Worm (Caenorhabditis elegans) whole organism, mixed stage, embryonic: ENCODE results near the gene col-78.

Source experiments
- M03D4.4 ChIP-seq: sonication (generic microtip); optimal IDR thresholded peaks from 2 replicates; lab custom pipeline; 2017; ENCODE audit warnings: mild to moderate bottlenecking, missing genetic modification characterization, missing compliant biosample characterization
- bed-3 ChIP-seq: fragments of 200-800 bp; sonication (Bioruptor generic); optimal IDR thresholded peaks from 3 replicates; lab custom pipeline; 2018; ENCODE audit warnings: mild to moderate bottlenecking, missing genetic modification characterization, moderate library complexity, missing compliant biosample characterization
- blmp-1 ChIP-seq: fragments of 150-350 bp; optimal IDR thresholded peaks from 2 replicates; lab custom pipeline; 2014; ENCODE audit warnings: missing biosample characterization, missing genetic modification characterization
- ceh-39 ChIP-seq: fragments of 150-350 bp; optimal IDR thresholded peaks from 2 replicates; lab custom pipeline; 2014; ENCODE audit warnings: missing biosample characterization, missing genetic modification characterization
- ceh-43 ChIP-seq: fragments of 200-800 bp; sonication (Bioruptor generic); optimal IDR thresholded peaks from 2 replicates; lab custom pipeline; 2018; ENCODE audit warnings: mild to moderate bottlenecking, missing genetic modification characterization, moderate library complexity, missing compliant biosample characterization
- ceh-83 ChIP-seq: fragments of 200-800 bp; sonication (Bioruptor generic); optimal IDR thresholded peaks from 2 replicates; lab custom pipeline; 2018; ENCODE audit warnings: mild to moderate bottlenecking, missing genetic modification characterization, missing compliant biosample characterization
- ces-1 ChIP-seq: fragments of 150-350 bp; optimal IDR thresholded peaks from 2 replicates; lab custom pipeline; 2014; ENCODE audit warnings: missing biosample characterization, missing genetic modification reagents, missing genetic modification characterization
- cnd-1 ChIP-seq: fragments of 200-800 bp; sonication (Bioruptor generic); optimal IDR thresholded peaks from 2 replicates; lab custom pipeline; 2018; ENCODE audit warnings: mild to moderate bottlenecking, missing genetic modification characterization, missing compliant biosample characterization
- drap-1 ChIP-seq: fragments of 200-800 bp; sonication (Bioruptor generic); optimal IDR thresholded peaks from 3 replicates; lab custom pipeline; 2018; ENCODE audit warnings: mild to moderate bottlenecking, missing genetic modification characterization, missing compliant biosample characterization
- elt-1 ChIP-seq: sonication (generic microtip); optimal IDR thresholded peaks from 2 replicates; lab custom pipeline; 2017; ENCODE audit warnings: missing genetic modification characterization, mild to moderate bottlenecking, missing compliant biosample characterization, antibody characterized with exemption, moderate library complexity, borderline replicate concordance; ENCODE audit not compliant: insufficient read depth
- elt-3 ChIP-seq: fragments of 150-350 bp; optimal IDR thresholded peaks from 2 replicates; lab custom pipeline; 2014; ENCODE audit warnings: missing biosample characterization, missing genetic modification characterization
- flh-1 ChIP-seq: fragments of 200-800 bp; sonication (Bioruptor generic); optimal IDR thresholded peaks from 2 replicates; lab custom pipeline; 2018; ENCODE audit warnings: mild to moderate bottlenecking, missing genetic modification characterization, moderate library complexity, missing compliant biosample characterization
- ham-2 ChIP-seq: fragments of 200-800 bp; sonication (Bioruptor generic); optimal IDR thresholded peaks from 2 replicates; lab custom pipeline; 2018; ENCODE audit warnings: mild to moderate bottlenecking, missing genetic modification characterization, missing compliant biosample characterization
- lin-13 ChIP-seq: fragments of 150-350 bp; optimal IDR thresholded peaks from 2 replicates; lab custom pipeline; 2014; ENCODE audit warnings: missing biosample characterization, missing genetic modification characterization
- lin-32 ChIP-seq: fragments of 200-800 bp; sonication (Bioruptor generic); optimal IDR thresholded peaks from 2 replicates; lab custom pipeline; 2018; ENCODE audit warnings: mild to moderate bottlenecking, missing genetic modification characterization, missing compliant biosample characterization
- mab-5 ChIP-seq: fragments of 150-350 bp; optimal IDR thresholded peaks from 2 replicates; lab custom pipeline; 2014; ENCODE audit warnings: missing biosample characterization, missing genetic modification characterization
- mep-1 ChIP-seq: fragments of 150-350 bp; optimal IDR thresholded peaks from 2 replicates; lab custom pipeline; 2017; ENCODE audit warnings: missing biosample characterization, missing genetic modification reagents, missing genetic modification characterization, inconsistent platforms
- mls-2 ChIP-seq: sonication (generic microtip); optimal IDR thresholded peaks from 2 replicates; lab custom pipeline; 2016; ENCODE audit warnings: mild to moderate bottlenecking, missing genetic modification characterization, moderate library complexity, missing compliant biosample characterization
- nhr-12 ChIP-seq: fragments of 150-350 bp; optimal IDR thresholded peaks from 2 replicates; lab custom pipeline; 2014; ENCODE audit warnings: missing biosample characterization, missing genetic modification characterization
- nhr-2 ChIP-seq: fragments of 150-350 bp; optimal IDR thresholded peaks from 2 replicates; lab custom pipeline; 2014; ENCODE audit warnings: missing biosample characterization, missing genetic modification characterization
- nhr-237 ChIP-seq: fragments of 150-350 bp; optimal IDR thresholded peaks from 2 replicates; lab custom pipeline; 2014; ENCODE audit warnings: missing biosample characterization, missing genetic modification characterization
- nhr-28 ChIP-seq: fragments of 150-350 bp; optimal IDR thresholded peaks from 2 replicates; lab custom pipeline; 2014; ENCODE audit warnings: missing biosample characterization, missing genetic modification characterization
- nhr-76 ChIP-seq: sonication (generic microtip); optimal IDR thresholded peaks from 2 replicates; lab custom pipeline; 2017; ENCODE audit warnings: missing biosample characterization, missing genetic modification characterization
- pha-4 ChIP-seq: fragments of 150-350 bp; optimal IDR thresholded peaks from 2 replicates; lab custom pipeline; 2018; ENCODE audit warnings: missing biosample characterization, missing genetic modification reagents, missing genetic modification characterization
- sem-2 ChIP-seq: fragments of 200-800 bp; sonication (Bioruptor generic); optimal IDR thresholded peaks from 2 replicates; lab custom pipeline; 2018; ENCODE audit warnings: mild to moderate bottlenecking, missing genetic modification characterization, missing compliant biosample characterization
- snpc-4 ChIP-seq: fragments of 150-350 bp; optimal IDR thresholded peaks from 2 replicates; lab custom pipeline; 2014; ENCODE audit warnings: missing biosample characterization, missing genetic modification characterization
- sptf-1 ChIP-seq: sonication (generic microtip); optimal IDR thresholded peaks from 2 replicates; lab custom pipeline; 2017; ENCODE audit warnings: mild to moderate bottlenecking, missing genetic modification characterization, moderate library complexity, missing compliant biosample characterization
- tbx-8 ChIP-seq: fragments of 200-800 bp; sonication (Bioruptor generic); optimal IDR thresholded peaks from 2 replicates; lab custom pipeline; 2018; ENCODE audit warnings: mild to moderate bottlenecking, missing genetic modification characterization, moderate library complexity, missing compliant biosample characterization
- unc-120 ChIP-seq: sonication (generic microtip); optimal IDR thresholded peaks from 2 replicates; lab custom pipeline; 2017; ENCODE audit warnings: missing genetic modification characterization, missing compliant biosample characterization; ENCODE audit not compliant: poor library complexity, severe bottlenecking
- unc-39 ChIP-seq: fragments of 150-350 bp; optimal IDR thresholded peaks from 2 replicates; lab custom pipeline; 2014; ENCODE audit warnings: missing biosample characterization, missing genetic modification characterization
- unc-62 ChIP-seq: fragments of 150-350 bp; optimal IDR thresholded peaks from 2 replicates; lab custom pipeline; 2014; ENCODE audit warnings: missing biosample characterization, missing genetic modification reagents, missing genetic modification characterization
- zip-8 ChIP-seq: fragments of 150-350 bp; optimal IDR thresholded peaks from 2 replicates; lab custom pipeline; 2014; ENCODE audit warnings: missing biosample characterization, missing genetic modification characterization
- ztf-11 ChIP-seq: fragments of 150-350 bp; optimal IDR thresholded peaks from 2 replicates; lab custom pipeline; 2014; ENCODE audit warnings: missing biosample characterization, missing genetic modification characterization

col-78 gene

ce11 chrII:9145961-9146360, 6.4 kb upstream of the col-78 start, which contains the start of gene W07A12.4:
TSS of gene W07A12.4 (plus strand) at chrII:9146261.
- TF ChIP-seq ces-1 (GFP tag; lab: Kevin White, UChicago) (no peak), bed-3 (GFP tag; lab: Kevin White, UChicago) (no peak), pha-4 (tag; lab: Kevin White, UChicago) (no peak), mab-5 (no peak), elt-3 (no peak), drap-1 (GFP tag; lab: Kevin White, UChicago) (no peak)

ce11 chrII:9148079-9148478, 4.3 kb upstream of the col-78 start:
- no peak for TF ChIP-seq cnd-1 (tag; lab: Kevin White, UChicago)
- TF ChIP-seq nhr-28 (tag; lab: Kevin White, UChicago): no peak
- no peak for TF ChIP-seq pha-4 (tag; lab: Kevin White, UChicago)
- no peak for TF ChIP-seq sptf-1 (tag; lab: Kevin White, UChicago)
- TF ChIP-seq mls-2 (tag; lab: Kevin White, UChicago): no peak
- TF ChIP-seq ces-1 (GFP tag; lab: Kevin White, UChicago): no peak
- TF ChIP-seq elt-1 (tag; lab: Kevin White, UChicago): no peak
- no peak for TF ChIP-seq nhr-2 (tag; lab: Kevin White, UChicago)
- no peak for TF ChIP-seq M03D4.4 (tag; lab: Kevin White, UChicago)
- no peak for TF ChIP-seq ztf-11 (tag; lab: Kevin White, UChicago)
- no peak for TF ChIP-seq zip-8
- no peak for TF ChIP-seq mab-5
- TF ChIP-seq elt-3: no peak
- no peak for TF ChIP-seq ham-2 (GFP tag; lab: Kevin White, UChicago)
- no peak for TF ChIP-seq unc-39 (tag; lab: Kevin White, UChicago)

- no peak for TF ChIP-seq nhr-12 (tag; lab: Kevin White, UChicago)
- no peak for TF ChIP-seq lin-13 (tag; lab: Kevin White, UChicago)
- no peak for TF ChIP-seq mep-1 (tag; lab: Kevin White, UChicago)
- no peak for TF ChIP-seq sptf-1 (tag; lab: Kevin White, UChicago)
- TF ChIP-seq bed-3 (GFP tag; lab: Kevin White, UChicago): no peak
- no peak for TF ChIP-seq unc-120 (tag; lab: Kevin White, UChicago)
- TF ChIP-seq nhr-237 (tag; lab: Kevin White, UChicago): no peak
Measured at ce11 chrII:9154339-9154738, 2.0 kb downstream of the col-78 start.

- TF ChIP-seq ceh-83: no peak
- no peak for TF ChIP-seq nhr-2 (tag; lab: Kevin White, UChicago)
- no peak for TF ChIP-seq ceh-39 (tag; lab: Kevin White, UChicago)
- TF ChIP-seq lin-32 (GFP tag; lab: Kevin White, UChicago): no peak
- TF ChIP-seq snpc-4 (tag; lab: Kevin White, UChicago): no peak
- no peak for TF ChIP-seq mep-1 (tag; lab: Kevin White, UChicago)
- no peak for TF ChIP-seq ztf-11 (tag; lab: Kevin White, UChicago)
- TF ChIP-seq M03D4.4 (tag; lab: Kevin White, UChicago): no peak
- TF ChIP-seq flh-1 (GFP tag; lab: Kevin White, UChicago): no peak
- no peak for TF ChIP-seq ceh-43 (GFP tag; lab: Kevin White, UChicago)
- TF ChIP-seq nhr-76 (tag; lab: Kevin White, UChicago): no peak
- no peak for TF ChIP-seq zip-8
- no peak for TF ChIP-seq tbx-8 (GFP tag; lab: Kevin White, UChicago)
- no peak for TF ChIP-seq sem-2 (GFP tag; lab: Kevin White, UChicago)
- TF ChIP-seq drap-1 (GFP tag; lab: Kevin White, UChicago): no peak
- TF ChIP-seq unc-62 (GFP tag; lab: Kevin White, UChicago): no peak
- no peak for TF ChIP-seq nhr-12 (tag; lab: Kevin White, UChicago)
- no peak for TF ChIP-seq mls-2 (tag; lab: Kevin White, UChicago)
Measured at ce11 chrII:9156277-9156676, 3.9 kb downstream of the col-78 start.

- TF ChIP-seq nhr-12 (tag; lab: Kevin White, UChicago) (no peak), nhr-28 (tag; lab: Kevin White, UChicago) (no peak), ham-2 (GFP tag; lab: Kevin White, UChicago) (no peak), tbx-8 (GFP tag; lab: Kevin White, UChicago) (no peak), ztf-11 (tag; lab: Kevin White, UChicago) (no peak), mab-5 (no peak), blmp-1 (tag; lab: Kevin White, UChicago) (no peak), nhr-237 (tag; lab: Kevin White, UChicago) (no peak), ceh-43 (GFP tag; lab: Kevin White, UChicago) (no peak), unc-62 (GFP tag; lab: Kevin White, UChicago) (no peak), ceh-83 (no peak)
Measured at ce11 chrII:9157125-9157524, 4.8 kb downstream of the col-78 start.
